Worm (Caenorhabditis elegans) whole organism, young adult: ENCODE measurements around the gene ZK673.11.

ENCODE experiments used
- B0019.2 ChIP-seq: fragments of 200-800 bp; sonication (Bioruptor generic); conservative IDR thresholded peaks from 2 replicates; pipeline ENCODE4 v1.3.6; 2022; ENCODE audit warnings: missing genetic modification reagents, missing genetic modification characterization, missing compliant biosample characterization
- C06A6.2 ChIP-seq: fragments of 200-800 bp; sonication (Bioruptor generic); conservative IDR thresholded peaks from 2 replicates; pipeline ENCODE4 v1.3.6; 2022; ENCODE audit warnings: missing genetic modification characterization, missing compliant biosample characterization
- F33H1.4 ChIP-seq: fragments of 200-800 bp; sonication (Bioruptor generic); IDR thresholded peaks from 2 replicates; pipeline ENCODE4 v1.3.6; 2022; ENCODE audit warnings: missing genetic modification reagents, missing genetic modification characterization, missing compliant biosample characterization
- F37B4.10 ChIP-seq: fragments of 200-800 bp; sonication (Bioruptor generic); IDR thresholded peaks from 2 replicates; pipeline ENCODE4 v1.3.6; 2022; ENCODE audit warnings: missing genetic modification characterization, missing compliant biosample characterization
- F49E8.2 ChIP-seq: sonication (generic microtip); optimal IDR thresholded peaks from 3 replicates; lab custom pipeline; 2017; ENCODE audit warnings: missing genetic modification characterization, mild to moderate bottlenecking, missing compliant biosample characterization, antibody characterized with exemption, moderate library complexity; ENCODE audit not compliant: insufficient read depth
- Y53G8AR.9 ChIP-seq: fragments of 200-800 bp; sonication (Bioruptor generic); conservative IDR thresholded peaks from 2 replicates; pipeline ENCODE4 v1.3.6; 2022; ENCODE audit warnings: missing genetic modification reagents, missing genetic modification characterization, missing compliant biosample characterization
- akir-1 ChIP-seq: fragments of 200-800 bp; sonication (Bioruptor generic); optimal IDR thresholded peaks from 2 replicates; lab custom pipeline; 2018; ENCODE audit warnings: mild to moderate bottlenecking, missing genetic modification characterization, moderate library complexity, missing compliant biosample characterization
- ama-1 ChIP-seq, 3 experiments: fragments of 150-350 bp in 1 of 3; sonication (generic microtip) in 2 of 3; optimal IDR thresholded peaks; 2 replicates each; lab custom pipeline; 2014 to 2018; ENCODE audit warnings: missing biosample characterization in 2 of 3, missing genetic modification characterization in 2 of 3, missing genetic modification reagents in 2 of 3
- cebp-1 ChIP-seq, 2 experiments: fragments of 200-800 bp in 1 of 2; sonication (Bioruptor generic) in 1 of 2; sonication (generic microtip) in 1 of 2; IDR thresholded peaks in 1 of 2; optimal IDR thresholded peaks in 1 of 2; 2 replicates each; pipeline versions ENCODE4 v1.3.6 to Lab custom; 2017 to 2022; ENCODE audit warnings: missing compliant biosample characterization in 2 of 2, missing genetic modification characterization in 2 of 2, mild to moderate bottlenecking in 1 of 2, missing genetic modification reagents in 1 of 2, moderate library complexity in 1 of 2
- ceh-100 ChIP-seq: fragments of 200-800 bp; sonication (Bioruptor generic); IDR thresholded peaks from 2 replicates; pipeline ENCODE4 v1.3.6; 2022; ENCODE audit warnings: missing genetic modification reagents, missing genetic modification characterization, missing compliant biosample characterization
- dpff-1 ChIP-seq: sonication (generic microtip); optimal IDR thresholded peaks from 2 replicates; lab custom pipeline; 2017; ENCODE audit warnings: mild to moderate bottlenecking, missing genetic modification characterization, missing compliant biosample characterization
- efl-1 ChIP-seq: fragments of 150-350 bp; optimal IDR thresholded peaks from 2 replicates; lab custom pipeline; 2014; ENCODE audit warnings: missing biosample characterization, missing genetic modification reagents, missing genetic modification characterization
- egl-18 ChIP-seq: fragments of 200-800 bp; sonication (Bioruptor generic); IDR thresholded peaks from 2 replicates; pipeline ENCODE4 v1.3.6; 2022; ENCODE audit warnings: missing genetic modification reagents, missing genetic modification characterization, missing compliant biosample characterization
- ekl-4 ChIP-seq: fragments of 200-800 bp; sonication (Bioruptor generic); IDR thresholded peaks from 2 replicates; pipeline ENCODE4 v1.3.6; 2022; ENCODE audit warnings: missing genetic modification reagents, missing genetic modification characterization, missing compliant biosample characterization
- fkh-3 ChIP-seq: sonication (generic microtip); optimal IDR thresholded peaks from 2 replicates; lab custom pipeline; 2016; ENCODE audit warnings: mild to moderate bottlenecking, missing genetic modification characterization, missing compliant biosample characterization
- gei-17 ChIP-seq: fragments of 200-800 bp; sonication (Bioruptor generic); optimal IDR thresholded peaks from 2 replicates; lab custom pipeline; 2018; ENCODE audit warnings: mild to moderate bottlenecking, missing genetic modification characterization, missing compliant biosample characterization
- him-1 ChIP-seq: sonication (generic microtip); optimal IDR thresholded peaks from 2 replicates; lab custom pipeline; 2016; ENCODE audit warnings: missing genotype, missing genetic modification reagents, missing genetic modification characterization, missing compliant biosample characterization
- let-526 ChIP-seq: fragments of 200-800 bp; sonication (Bioruptor generic); IDR thresholded peaks from 2 replicates; pipeline ENCODE4 v1.3.6; 2022; ENCODE audit warnings: missing genetic modification reagents, missing genetic modification characterization, missing compliant biosample characterization
- lin-40 ChIP-seq: sonication (generic microtip); optimal IDR thresholded peaks from 2 replicates; lab custom pipeline; 2016; ENCODE audit warnings: missing genetic modification characterization, mild to moderate bottlenecking, missing compliant biosample characterization, missing genotype, missing genetic modification reagents
- lsy-27 ChIP-seq: sonication (generic microtip); optimal IDR thresholded peaks from 2 replicates; lab custom pipeline; 2017; ENCODE audit warnings: missing genetic modification characterization, mild to moderate bottlenecking, missing compliant biosample characterization, antibody characterized with exemption, missing genotype, borderline replicate concordance; ENCODE audit not compliant: insufficient read depth
- madf-3 ChIP-seq: fragments of 200-800 bp; sonication (Bioruptor generic); IDR thresholded peaks from 2 replicates; pipeline ENCODE4 v1.3.6; 2022; ENCODE audit warnings: missing genetic modification reagents, missing genetic modification characterization, missing compliant biosample characterization
- madf-6 ChIP-seq: fragments of 200-800 bp; sonication (Bioruptor generic); IDR thresholded peaks from 2 replicates; pipeline ENCODE4 v1.3.6; 2022; ENCODE audit warnings: missing genetic modification reagents, missing genetic modification characterization, missing compliant biosample characterization
- mxl-1 ChIP-seq: sonication (generic microtip); optimal IDR thresholded peaks from 2 replicates; lab custom pipeline; 2016; ENCODE audit warnings: missing genetic modification characterization, missing compliant biosample characterization
- nfya-1 ChIP-seq: sonication (generic microtip); optimal IDR thresholded peaks from 2 replicates; lab custom pipeline; 2017; ENCODE audit warnings: antibody characterized with exemption, missing compliant biosample characterization, missing genetic modification characterization, borderline replicate concordance; ENCODE audit not compliant: insufficient read depth
- nfya-2 ChIP-seq: fragments of 200-800 bp; sonication (Bioruptor generic); IDR thresholded peaks from 2 replicates; pipeline ENCODE4 v1.3.6; 2022; ENCODE audit warnings: missing genetic modification reagents, missing genetic modification characterization, missing compliant biosample characterization
- nfyb-1 ChIP-seq: fragments of 200-800 bp; sonication (Bioruptor generic); IDR thresholded peaks from 2 replicates; pipeline ENCODE4 v1.3.6; 2022; ENCODE audit warnings: missing genetic modification reagents, missing genetic modification characterization, missing compliant biosample characterization
- nhr-80 ChIP-seq: sonication (generic microtip); optimal IDR thresholded peaks from 2 replicates; lab custom pipeline; 2016; ENCODE audit warnings: missing genetic modification characterization, missing compliant biosample characterization
- pbrm-1 ChIP-seq: fragments of 200-800 bp; sonication (Bioruptor generic); IDR thresholded peaks from 2 replicates; pipeline ENCODE4 v1.3.6; 2022; ENCODE audit warnings: missing genetic modification reagents, missing genetic modification characterization, missing compliant biosample characterization
- pha-4 ChIP-seq: fragments of 150-350 bp; sonication (generic microtip); optimal IDR thresholded peaks from 2 replicates; lab custom pipeline; 2014; ENCODE audit warnings: missing biosample characterization, missing genetic modification reagents, missing genetic modification characterization
- rcor-1 ChIP-seq: fragments of 200-800 bp; sonication (Bioruptor generic); IDR thresholded peaks from 2 replicates; pipeline ENCODE4 v1.3.6; 2022; ENCODE audit warnings: missing genetic modification reagents, missing genetic modification characterization, missing compliant biosample characterization
- repo-1 ChIP-seq: sonication (generic microtip); optimal IDR thresholded peaks from 2 replicates; lab custom pipeline; 2017; ENCODE audit warnings: mild to moderate bottlenecking, missing genetic modification characterization, missing compliant biosample characterization
- snpc-1.1 ChIP-seq: sonication (generic microtip); optimal IDR thresholded peaks from 2 replicates; lab custom pipeline; 2017; ENCODE audit warnings: missing genetic modification characterization, mild to moderate bottlenecking, missing compliant biosample characterization, antibody characterized with exemption, moderate library complexity, missing genotype, missing genetic modification reagents; ENCODE audit not compliant: insufficient read depth
- snpc-1.3 ChIP-seq: sonication (generic microtip); optimal IDR thresholded peaks from 2 replicates; lab custom pipeline; 2017; ENCODE audit warnings: missing genetic modification characterization, mild to moderate bottlenecking, missing compliant biosample characterization, antibody characterized with exemption, moderate library complexity, missing genotype, missing genetic modification reagents; ENCODE audit not compliant: insufficient read depth
- tbx-9 ChIP-seq: sonication (generic microtip); optimal IDR thresholded peaks from 2 replicates; lab custom pipeline; 2016; ENCODE audit warnings: borderline replicate concordance, missing genetic modification characterization, inconsistent platforms, missing compliant biosample characterization
- tlf-1 ChIP-seq: fragments of 200-800 bp; sonication (Bioruptor generic); optimal IDR thresholded peaks from 2 replicates; lab custom pipeline; 2018; ENCODE audit warnings: mild to moderate bottlenecking, missing genetic modification characterization, missing compliant biosample characterization
- xnd-1 ChIP-seq: sonication (generic microtip); optimal IDR thresholded peaks from 2 replicates; lab custom pipeline; 2016; ENCODE audit warnings: missing genotype, missing genetic modification reagents, missing genetic modification characterization, missing compliant biosample characterization

The ZK673.11 gene

DNA sequence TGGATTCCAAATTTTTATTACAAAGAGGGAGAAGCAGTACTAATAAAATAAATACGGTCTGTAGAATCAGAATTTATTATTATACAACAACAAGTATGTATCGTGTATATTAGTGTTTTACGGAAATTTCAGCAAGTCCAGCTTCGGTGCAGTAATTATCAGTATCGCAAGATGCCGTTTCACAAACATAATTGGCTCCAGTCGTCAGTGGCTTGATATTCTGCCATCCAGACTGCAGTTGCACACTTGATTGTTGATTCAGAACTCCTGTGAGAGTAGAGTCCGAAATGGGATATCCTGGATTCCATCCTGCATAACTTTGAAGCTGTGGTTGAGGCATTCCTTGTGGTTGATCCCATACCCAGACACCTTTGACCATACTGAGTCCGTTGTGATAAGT lies 23.0 kb downstream of the ZK673.11 start:
- TF ChIP-seq egl-18 (no peak), rcor-1 (GFP tag; lab: Robert Waterston, UW) (no peak), mxl-1 (tag; lab: Kevin White, UChicago) (no peak), snpc-1.1 (tag; lab: Kevin White, UChicago) (no peak), ama-1 (optimal IDR thresholded peaks at IDR 0.05; lab: Kevin White, UChicago) (no peak), ama-1 (GFP tag; optimal IDR thresholded peaks at IDR 0.05; lab: Kevin White, UChicago) (no peak), tlf-1 (GFP tag; lab: Kevin White, UChicago) (no peak), xnd-1 (tag; lab: Kevin White, UChicago) (no peak), pbrm-1 (GFP tag; lab: Robert Waterston, UW) (no peak), madf-6 (GFP tag; lab: Robert Waterston, UW) (no peak), dpff-1 (tag; lab: Kevin White, UChicago) (no peak), B0019.2 (GFP tag; lab: Robert Waterston, UW) (no peak), gei-17 (no peak), pha-4 (tag; lab: Kevin White, UChicago) (no peak), lsy-27 (tag; lab: Kevin White, UChicago) (no peak)

DNA sequence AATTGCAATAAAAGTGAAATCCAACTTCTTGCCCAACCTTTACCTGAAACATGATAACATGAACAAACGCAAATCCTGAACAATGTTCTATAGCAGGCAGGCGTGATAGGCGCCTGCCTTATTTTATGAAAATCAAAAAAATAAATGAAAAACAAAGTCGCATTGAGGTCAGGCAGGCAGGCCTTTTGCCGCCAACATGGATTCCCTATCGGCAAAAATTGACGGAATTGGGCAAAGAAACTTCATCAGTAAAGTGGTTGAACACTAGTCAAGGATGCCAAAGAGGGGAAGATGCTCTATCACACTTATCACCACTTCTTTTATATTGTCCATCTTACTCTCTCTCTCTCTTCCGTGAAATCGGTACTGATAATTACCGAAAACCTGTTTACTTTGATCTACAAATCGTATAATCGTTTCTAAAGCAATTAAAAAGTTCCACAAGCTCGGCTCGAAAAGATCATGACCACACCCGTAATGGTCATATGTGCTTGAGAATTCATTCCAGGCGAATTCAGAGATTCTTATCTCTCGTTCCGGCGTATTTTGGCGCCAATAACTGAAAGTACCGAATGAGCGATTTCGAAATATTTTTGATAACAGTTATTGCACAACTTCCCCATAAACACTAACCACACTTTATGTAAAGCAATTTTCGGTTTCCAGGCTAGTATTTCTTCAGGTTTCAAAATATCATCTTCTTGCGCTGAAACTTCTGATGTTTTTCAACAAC lies 24.9 kb downstream of the ZK673.11 start, which contains the start of the genes clec-60 and ZK666.11:
Gene clec-60, minus strand, starts transcription at position 51 of the 733 bp plus-strand sequence.
Gene ZK666.11, plus strand, starts transcription at position 699 of the 733 bp plus-strand sequence.
- TF ChIP-seq nhr-80 (tag; lab: Kevin White, UChicago): peak; percentile 6
- TF ChIP-seq let-526: no peak
- TF ChIP-seq ekl-4 (GFP tag; lab: Robert Waterston, UW): no peak
- no peak for TF ChIP-seq akir-1 (GFP tag; lab: Kevin White, UChicago)
- TF ChIP-seq nfya-1 (tag; lab: Kevin White, UChicago): no peak
- no peak for TF ChIP-seq lin-40 (tag; lab: Kevin White, UChicago)
- no peak for TF ChIP-seq Y53G8AR.9 (GFP tag; lab: Robert Waterston, UW)
- TF ChIP-seq efl-1 (GFP tag; lab: Kevin White, UChicago): no peak
- TF ChIP-seq F33H1.4 (GFP tag; lab: Robert Waterston, UW): no peak
- TF ChIP-seq cebp-1 (GFP tag; IDR thresholded peaks at IDR 0.05; lab: Robert Waterston, UW): 0 out of 2 replicates have a peak, but pooled peaks have one; percentile 49
- no peak for TF ChIP-seq cebp-1 (tag; optimal IDR thresholded peaks at IDR 0.05; lab: Kevin White, UChicago)

DNA sequence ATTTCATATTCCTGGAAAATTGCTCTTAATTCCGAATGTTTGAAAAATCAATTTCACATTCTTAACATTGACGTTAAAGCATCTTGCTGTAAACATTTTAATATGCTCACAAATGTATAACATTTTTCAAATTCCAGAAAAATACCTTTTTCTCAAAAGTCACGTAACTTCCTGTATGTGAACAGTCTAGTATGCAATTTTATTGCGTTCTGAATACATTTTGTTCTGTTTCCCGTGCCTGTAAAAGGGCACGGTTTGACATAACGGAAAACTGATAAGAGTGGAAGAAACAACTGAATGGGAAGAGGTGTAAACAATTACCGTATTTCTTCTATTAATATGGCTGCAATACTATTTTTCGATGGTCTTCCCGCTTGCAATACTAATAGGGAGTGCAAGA lies 25.8 kb downstream of the ZK673.11 start:
- TF ChIP-seq pbrm-1 (GFP tag; lab: Robert Waterston, UW) (no peak), nhr-80 (tag; lab: Kevin White, UChicago) (peak; percentile 10)

DNA sequence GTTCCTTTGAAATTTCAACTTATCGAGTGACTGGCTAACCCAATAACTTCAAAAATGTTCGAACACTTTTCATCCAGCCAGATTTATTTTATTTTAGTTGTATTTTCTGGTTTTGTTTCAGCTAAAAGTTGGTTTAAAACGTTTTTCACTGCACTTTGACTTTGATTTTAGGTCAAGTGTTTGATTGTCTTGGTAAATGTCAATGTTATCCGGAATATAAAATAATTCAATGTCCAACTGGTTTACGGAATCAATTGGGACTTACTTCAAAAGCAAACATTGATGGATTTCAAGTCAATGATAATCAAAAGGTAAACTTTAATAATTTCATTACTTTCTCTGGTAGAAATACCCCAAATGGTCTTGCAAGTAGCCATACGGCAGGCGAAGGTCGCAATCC lies 26.8 kb downstream of the ZK673.11 start:
- TF ChIP-seq madf-6 (GFP tag; lab: Robert Waterston, UW): no peak
- TF ChIP-seq snpc-1.3 (tag; lab: Kevin White, UChicago): no peak
- TF ChIP-seq fkh-3 (tag; lab: Kevin White, UChicago): no peak
- no peak for TF ChIP-seq lin-40 (tag; lab: Kevin White, UChicago)
- no peak for TF ChIP-seq nfya-2 (GFP tag; lab: Robert Waterston, UW)
- TF ChIP-seq tbx-9 (tag; lab: Kevin White, UChicago): no peak
- no peak for TF ChIP-seq madf-3 (GFP tag; lab: Robert Waterston, UW)
- TF ChIP-seq him-1 (tag; lab: Kevin White, UChicago): no peak
- no peak for TF ChIP-seq C06A6.2 (GFP tag; lab: Robert Waterston, UW)
- TF ChIP-seq ceh-100: no peak
- no peak for TF ChIP-seq Y53G8AR.9 (GFP tag; lab: Robert Waterston, UW)
- no peak for TF ChIP-seq F37B4.10 (GFP tag; lab: Robert Waterston, UW)
- no peak for TF ChIP-seq F49E8.2 (tag; lab: Kevin White, UChicago)
- no peak for TF ChIP-seq repo-1 (tag; lab: Kevin White, UChicago)
- TF ChIP-seq ama-1 (optimal IDR thresholded peaks at IDR 0.05; lab: Kevin White, UChicago): no peak
- TF ChIP-seq ama-1 (GFP tag; optimal IDR thresholded peaks at IDR 0.05; lab: Kevin White, UChicago): no peak
- no peak for TF ChIP-seq nfyb-1 (GFP tag; lab: Robert Waterston, UW)
- TF ChIP-seq, all 124 proteins: peak for 0
